Worm (Caenorhabditis elegans) whole organism, L4/young adult: ENCODE data around the gene ugt-52.

Source experiments
- dao-5 ChIP-seq: sonication (generic microtip); optimal IDR thresholded peaks from 2 replicates; lab custom pipeline; 2016; ENCODE audit warnings: missing genotype, missing genetic modification characterization, moderate library complexity, missing compliant biosample characterization
- him-1 ChIP-seq: sonication (generic microtip); optimal IDR thresholded peaks from 2 replicates; lab custom pipeline; 2016; ENCODE audit warnings: missing genotype, missing genetic modification reagents, missing genetic modification characterization, missing compliant biosample characterization

ce11 chrIV:805693-806092 is 27.1 kb downstream of the ugt-52 start:
- no peak for TF ChIP-seq him-1 (tag; lab: Kevin White, UChicago)
- TF ChIP-seq dao-5 = no peak
